Fruit fly (Drosophila melanogaster) whole organism: Measurements from ENCODE around the gene GstO2.

Source experiments
- CG8478 ChIP-seq: fragments of >200 bp; optimal IDR thresholded peaks from 2 replicates; lab custom pipeline; 2018; ENCODE audit warnings: inconsistent platforms
- psq ChIP-seq: fragments of >200 bp; optimal IDR thresholded peaks from 2 replicates; lab custom pipeline; 2017

- no peak for TF ChIP-seq psq
- no peak for TF ChIP-seq CG8478 (lab: Kevin White, UChicago)
These were observed 15.1 kb upstream of the GstO2 start for dm6 chr3L:8538355-8538754.
